Worm (Caenorhabditis elegans) whole organism, L3 larva: ENCODE results near the gene C05G5.1.

Source experiments
- R02D3.7 ChIP-seq: fragments of 150-350 bp; optimal IDR thresholded peaks from 2 replicates; lab custom pipeline; 2014; ENCODE audit warnings: missing biosample characterization, missing genetic modification characterization
- ZK546.5 ChIP-seq: sonication (generic microtip); optimal IDR thresholded peaks from 2 replicates; lab custom pipeline; 2017; ENCODE audit warnings: missing biosample characterization, missing genetic modification characterization
- aly-2 ChIP-seq: fragments of 150-350 bp; optimal IDR thresholded peaks from 2 replicates; lab custom pipeline; 2014; ENCODE audit warnings: missing biosample characterization, missing genetic modification characterization
- ama-1 ChIP-seq: fragments of 150-350 bp; optimal IDR thresholded peaks from 2 replicates; lab custom pipeline; 2018
- ceh-16 ChIP-seq: sonication (generic microtip); optimal IDR thresholded peaks from 2 replicates; lab custom pipeline; 2017; ENCODE audit warnings: missing biosample characterization, missing genetic modification characterization
- ceh-28 ChIP-seq: fragments of 150-350 bp; optimal IDR thresholded peaks from 2 replicates; lab custom pipeline; 2014; ENCODE audit warnings: missing biosample characterization, missing genetic modification reagents, missing genetic modification characterization
- ceh-82 ChIP-seq: fragments of 150-350 bp; optimal IDR thresholded peaks from 2 replicates; lab custom pipeline; 2014; ENCODE audit warnings: missing biosample characterization, missing genetic modification characterization
- ceh-9 ChIP-seq: sonication (generic microtip); optimal IDR thresholded peaks from 2 replicates; lab custom pipeline; 2018; ENCODE audit warnings: missing biosample characterization, missing genetic modification characterization
- daf-12 ChIP-seq: fragments of 150-350 bp; optimal IDR thresholded peaks from 2 replicates; lab custom pipeline; 2014; ENCODE audit warnings: missing biosample characterization, missing genetic modification reagents, missing genetic modification characterization
- egl-27 ChIP-seq: sonication (generic microtip); optimal IDR thresholded peaks from 4 replicates; lab custom pipeline; 2017; ENCODE audit warnings: missing biosample characterization, missing genetic modification reagents, missing genetic modification characterization
- egl-5 ChIP-seq: fragments of 150-350 bp; optimal IDR thresholded peaks from 2 replicates; lab custom pipeline; 2017; ENCODE audit warnings: missing biosample characterization, missing genetic modification reagents, missing genetic modification characterization, inconsistent platforms
- elt-1 ChIP-seq: fragments of 150-350 bp; optimal IDR thresholded peaks from 2 replicates; lab custom pipeline; 2014; ENCODE audit warnings: missing biosample characterization, missing genetic modification characterization
- elt-2 ChIP-seq: sonication (generic microtip); optimal IDR thresholded peaks from 2 replicates; lab custom pipeline; 2016; ENCODE audit warnings: missing genetic modification reagents, mild to moderate bottlenecking, missing genetic modification characterization, missing compliant biosample characterization
- elt-3 ChIP-seq, 3 experiments: fragments of 150-350 bp in 1 of 3; sonication (generic microtip) in 2 of 3; optimal IDR thresholded peaks; 2 replicates in 2 of 3; 4 replicates in 1 of 3; lab custom pipeline; 2014 to 2017; ENCODE audit warnings: missing biosample characterization in 3 of 3, missing genetic modification characterization in 3 of 3
- eor-1 ChIP-seq, 2 experiments: fragments of 150-350 bp; optimal IDR thresholded peaks; 2 replicates each; lab custom pipeline; 2014 to 2018; ENCODE audit warnings: missing biosample characterization in 2 of 2, missing genetic modification characterization in 2 of 2
- fkh-10 ChIP-seq: sonication (generic microtip); optimal IDR thresholded peaks from 2 replicates; lab custom pipeline; 2017; ENCODE audit warnings: missing biosample characterization, missing genetic modification reagents, missing genetic modification characterization
- fkh-2 ChIP-seq: fragments of 150-350 bp; optimal IDR thresholded peaks from 2 replicates; lab custom pipeline; 2014; ENCODE audit warnings: missing biosample characterization, missing genetic modification reagents, missing genetic modification characterization
- fos-1 ChIP-seq: fragments of 150-350 bp; optimal IDR thresholded peaks from 2 replicates; lab custom pipeline; 2014; ENCODE audit warnings: missing biosample characterization, missing genetic modification characterization
- hmg-11 ChIP-seq: sonication (generic microtip); optimal IDR thresholded peaks from 2 replicates; lab custom pipeline; 2016; ENCODE audit warnings: missing genetic modification characterization, missing compliant biosample characterization
- jun-1 ChIP-seq: fragments of 150-350 bp; optimal IDR thresholded peaks from 2 replicates; lab custom pipeline; 2014; ENCODE audit warnings: missing biosample characterization, missing genetic modification reagents, missing genetic modification characterization
- lin-15B ChIP-seq: fragments of 150-350 bp; optimal IDR thresholded peaks from 2 replicates; lab custom pipeline; 2014; ENCODE audit warnings: missing biosample characterization, missing genetic modification characterization
- lin-39 ChIP-seq: fragments of 150-350 bp; optimal IDR thresholded peaks from 2 replicates; lab custom pipeline; 2018; ENCODE audit warnings: missing biosample characterization, missing genetic modification reagents, missing genetic modification characterization
- lsy-12 ChIP-seq: sonication (generic microtip); optimal IDR thresholded peaks from 2 replicates; lab custom pipeline; 2016; ENCODE audit warnings: mild to moderate bottlenecking, missing genetic modification characterization, missing compliant biosample characterization
- mdl-1 ChIP-seq: fragments of 150-350 bp; optimal IDR thresholded peaks from 2 replicates; lab custom pipeline; 2014; ENCODE audit warnings: missing biosample characterization, missing genetic modification characterization
- mml-1 ChIP-seq: fragments of 150-350 bp; sonication (generic microtip); optimal IDR thresholded peaks from 3 replicates; lab custom pipeline; 2014; ENCODE audit warnings: missing biosample characterization, missing genetic modification characterization
- nfya-1 ChIP-seq: sonication (generic microtip); optimal IDR thresholded peaks from 2 replicates; lab custom pipeline; 2017; ENCODE audit warnings: missing genetic modification characterization, mild to moderate bottlenecking, missing compliant biosample characterization, antibody characterized with exemption, moderate library complexity; ENCODE audit not compliant: insufficient read depth
- nhr-11 ChIP-seq: fragments of 150-350 bp; optimal IDR thresholded peaks from 2 replicates; lab custom pipeline; 2014; ENCODE audit warnings: missing biosample characterization, missing genetic modification characterization
- nhr-12 ChIP-seq: fragments of 150-350 bp; optimal IDR thresholded peaks from 2 replicates; lab custom pipeline; 2014; ENCODE audit warnings: missing biosample characterization, missing genetic modification characterization
- nhr-23 ChIP-seq: fragments of 150-350 bp; optimal IDR thresholded peaks from 2 replicates; lab custom pipeline; 2014; ENCODE audit warnings: missing biosample characterization, missing genetic modification reagents, missing genetic modification characterization
- nhr-237 ChIP-seq: fragments of 150-350 bp; optimal IDR thresholded peaks from 2 replicates; lab custom pipeline; 2014; ENCODE audit warnings: missing biosample characterization, missing genetic modification characterization
- nhr-25 ChIP-seq: sonication (generic microtip); optimal IDR thresholded peaks from 2 replicates; lab custom pipeline; 2017; ENCODE audit warnings: missing biosample characterization, missing genetic modification characterization
- nhr-28 ChIP-seq: fragments of 150-350 bp; optimal IDR thresholded peaks from 2 replicates; lab custom pipeline; 2014; ENCODE audit warnings: missing biosample characterization, missing genetic modification characterization
- nhr-43 ChIP-seq: sonication (generic microtip); optimal IDR thresholded peaks from 2 replicates; lab custom pipeline; 2016; ENCODE audit warnings: mild to moderate bottlenecking, missing genetic modification characterization, missing compliant biosample characterization; ENCODE audit not compliant: poor library complexity, severe bottlenecking
- nhr-67 ChIP-seq: fragments of 150-350 bp; optimal IDR thresholded peaks from 2 replicates; lab custom pipeline; 2014; ENCODE audit warnings: missing biosample characterization, missing genetic modification characterization
- nhr-76 ChIP-seq: fragments of 150-350 bp; sonication (generic microtip); optimal IDR thresholded peaks from 5 replicates; lab custom pipeline; 2014; ENCODE audit warnings: missing biosample characterization, missing genetic modification characterization
- nhr-77 ChIP-seq: fragments of 150-350 bp; optimal IDR thresholded peaks from 2 replicates; lab custom pipeline; 2014; ENCODE audit warnings: missing biosample characterization, missing genetic modification characterization
- pha-4 ChIP-seq: fragments of 150-350 bp; optimal IDR thresholded peaks from 2 replicates; lab custom pipeline; 2014; ENCODE audit warnings: missing biosample characterization, missing genetic modification reagents, missing genetic modification characterization
- pqm-1 ChIP-seq: fragments of 150-350 bp; optimal IDR thresholded peaks from 2 replicates; lab custom pipeline; 2017; ENCODE audit warnings: missing biosample characterization, missing genetic modification characterization, inconsistent platforms
- sea-2 ChIP-seq: fragments of 150-350 bp; sonication (generic microtip); optimal IDR thresholded peaks from 4 replicates; lab custom pipeline; 2014; ENCODE audit warnings: missing biosample characterization, missing genetic modification reagents, missing genetic modification characterization
- skn-1 ChIP-seq: fragments of 150-350 bp; optimal IDR thresholded peaks from 2 replicates; lab custom pipeline; 2014; ENCODE audit warnings: missing biosample characterization, missing genetic modification characterization
- snpc-4 ChIP-seq: fragments of 150-350 bp; optimal IDR thresholded peaks from 2 replicates; lab custom pipeline; 2014; ENCODE audit warnings: missing biosample characterization, missing genetic modification characterization
- tbx-2 ChIP-seq: sonication (generic microtip); optimal IDR thresholded peaks from 2 replicates; lab custom pipeline; 2016; ENCODE audit warnings: mild to moderate bottlenecking, missing genetic modification characterization, missing compliant biosample characterization
- unc-39 ChIP-seq: sonication (generic microtip); optimal IDR thresholded peaks from 4 replicates; lab custom pipeline; 2017; ENCODE audit warnings: missing biosample characterization, missing genetic modification characterization
- unc-62 ChIP-seq: fragments of 150-350 bp; sonication (generic microtip); optimal IDR thresholded peaks from 4 replicates; lab custom pipeline; 2014; ENCODE audit warnings: missing biosample characterization, missing genetic modification reagents, missing genetic modification characterization
- zag-1 ChIP-seq: fragments of 150-350 bp; optimal IDR thresholded peaks from 2 replicates; lab custom pipeline; 2014; ENCODE audit warnings: missing biosample characterization, missing genetic modification characterization
- ztf-11 ChIP-seq: fragments of 150-350 bp; optimal IDR thresholded peaks from 2 replicates; lab custom pipeline; 2014; ENCODE audit warnings: missing biosample characterization, missing genetic modification characterization
- ztf-4 ChIP-seq: fragments of 150-350 bp; optimal IDR thresholded peaks from 2 replicates; lab custom pipeline; 2014; ENCODE audit warnings: missing biosample characterization, missing genetic modification characterization

The C05G5.1 gene

DNA sequence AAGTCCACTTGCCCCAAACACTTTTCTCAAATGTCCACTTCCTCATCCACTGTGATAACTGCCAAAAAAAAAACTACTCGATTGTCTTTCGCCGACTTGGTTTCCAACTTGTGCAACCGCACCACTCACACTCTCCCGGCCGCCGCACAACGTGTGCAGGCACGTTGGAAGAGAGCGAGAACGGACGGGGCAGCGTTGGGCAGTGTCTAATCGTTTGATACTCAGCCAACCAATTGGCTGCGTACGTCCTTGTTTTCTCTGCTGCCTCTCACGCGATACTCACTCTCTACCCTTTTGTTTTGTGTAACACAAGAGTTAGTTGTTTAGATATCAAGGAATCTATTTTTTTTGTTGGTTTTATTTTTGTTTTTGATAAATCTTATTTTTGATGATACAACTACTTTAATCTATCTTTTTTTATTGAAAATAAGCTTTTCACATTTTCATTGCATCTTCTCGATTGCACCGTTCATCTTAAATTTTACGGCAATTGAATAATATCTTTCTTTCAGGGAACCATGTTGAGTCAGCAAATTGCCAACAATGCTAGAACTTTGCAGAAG is 13.7 kb upstream of the C05G5.1 start, which contains the start of gene sucl-1 (continued):
- peak; percentile 86 for TF ChIP-seq nhr-25 (tag; lab: Kevin White, UChicago)
- TF ChIP-seq, all 47 proteins: peak for 26

DNA sequence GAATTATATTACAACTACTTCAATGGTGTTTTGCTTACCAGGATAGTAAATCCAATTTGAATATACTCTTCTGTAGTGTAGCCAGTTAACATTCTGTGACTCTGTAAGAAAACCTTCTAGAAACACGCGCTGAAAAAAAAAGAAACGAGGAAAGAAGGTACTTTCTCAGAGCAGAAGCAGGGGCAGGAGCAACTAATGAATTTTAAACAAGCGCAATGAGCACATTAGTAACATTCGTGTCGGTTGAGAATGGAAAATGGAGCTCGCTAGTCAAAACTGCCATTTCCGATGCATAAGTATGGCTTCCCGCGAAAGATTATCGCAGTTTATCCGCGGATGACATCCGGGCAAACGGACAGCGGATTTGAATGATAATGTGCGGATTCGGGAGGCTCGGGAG is 12.0 kb upstream of the C05G5.1 start, which contains the start of gene C05G5.3:
C05G5.3 (minus strand) TSS at position 101 of the 400 bp plus-strand sequence.
- TF ChIP-seq snpc-4 (no peak), unc-62 (no peak), ceh-16 (no peak), ceh-9 (tag; lab: Kevin White, UChicago) (no peak), sea-2 (GFP tag; lab: Kevin White, UChicago) (no peak), nhr-12 (tag; lab: Kevin White, UChicago) (no peak), R02D3.7 (tag; lab: Kevin White, UChicago) (no peak), aly-2 (tag; lab: Kevin White, UChicago) (no peak), jun-1 (no peak), nfya-1 (tag; lab: Kevin White, UChicago) (no peak), lin-39 (tag; lab: Kevin White, UChicago) (no peak)

DNA sequence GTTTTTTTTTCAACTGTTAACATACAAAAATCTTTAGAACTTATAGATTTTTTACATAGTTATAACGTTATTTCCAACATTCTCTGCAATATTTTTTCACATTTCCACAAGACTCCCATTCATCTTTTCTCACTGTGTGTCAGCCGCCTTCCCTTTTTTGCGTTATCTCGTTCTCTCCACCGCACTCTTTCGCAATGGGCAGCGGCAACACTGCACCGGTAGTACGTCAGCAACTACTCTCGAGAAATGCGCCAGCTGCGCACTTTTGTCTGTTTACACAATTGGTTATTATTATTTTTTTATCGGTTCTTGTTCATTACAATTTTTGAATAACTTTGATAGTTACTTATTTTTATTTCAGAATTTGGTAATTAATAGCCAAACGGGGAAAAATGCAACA is 7.0 kb upstream of the C05G5.1 start, which contains the start of gene C05G5.2:
C05G5.2 (plus strand) TSS at position 356 of the 400 bp plus-strand sequence.
- TF ChIP-seq sea-2 (GFP tag; lab: Kevin White, UChicago) (peak; percentile 13), mml-1 (no peak), hmg-11 (tag; lab: Kevin White, UChicago) (peak; percentile 92), ceh-16 (no peak), nhr-28 (no peak), nhr-23 (peak; percentile 92), egl-5 (tag; lab: Kevin White, UChicago) (peak; percentile 84), ztf-11 (tag; lab: Kevin White, UChicago) (no peak), eor-1 (tag; optimal IDR thresholded peaks at IDR 0.05; lab: Kevin White, UChicago) (no peak), nhr-237 (tag; lab: Kevin White, UChicago) (no peak), elt-2 (tag; lab: Kevin White, UChicago) (peak; percentile 89), fos-1 (tag; lab: Kevin White, UChicago) (no peak), ZK546.5 (tag; lab: Kevin White, UChicago) (no peak), ztf-4 (no peak), nhr-67 (tag; lab: Kevin White, UChicago) (no peak), nhr-76 (tag; lab: Kevin White, UChicago) (no peak), fkh-2 (tag; lab: Kevin White, UChicago) (no peak), pqm-1 (tag; lab: Kevin White, UChicago) (peak; percentile 79), pha-4 (tag; lab: Kevin White, UChicago) (peak; percentile 99), nfya-1 (tag; lab: Kevin White, UChicago) (peak; percentile 94), fkh-10 (GFP tag; lab: Kevin White, UChicago) (peak; percentile 73), unc-62 (no peak), nhr-43 (tag; lab: Kevin White, UChicago) (peak; percentile 63), skn-1 (tag; lab: Kevin White, UChicago) (peak; percentile 77), elt-1 (peak; percentile 14), lin-15B (peak; percentile 74), zag-1 (tag; lab: Kevin White, UChicago) (peak; percentile 39), ceh-9 (tag; lab: Kevin White, UChicago) (no peak), nhr-25 (tag; lab: Kevin White, UChicago) (peak; percentile 85), nhr-12 (tag; lab: Kevin White, UChicago) (no peak), egl-27 (tag; lab: Kevin White, UChicago) (no peak), snpc-4 (peak; percentile 94), ceh-82 (tag; lab: Kevin White, UChicago) (peak; percentile 60), tbx-2 (tag; lab: Kevin White, UChicago) (peak; percentile 80), mdl-1 (tag; lab: Kevin White, UChicago) (peak; percentile 10), R02D3.7 (tag; lab: Kevin White, UChicago) (peak; percentile 36), nhr-77 (tag; lab: Kevin White, UChicago) (no peak), aly-2 (tag; lab: Kevin White, UChicago) (no peak), unc-39 (tag; lab: Kevin White, UChicago) (no peak), daf-12 (tag; lab: Kevin White, UChicago) (no peak), ceh-28 (tag; lab: Kevin White, UChicago) (peak; percentile 62), lsy-12 (tag; lab: Kevin White, UChicago) (peak; percentile 56), lin-39 (tag; lab: Kevin White, UChicago) (peak; percentile 96), nhr-11 (tag; lab: Kevin White, UChicago) (no peak), jun-1 (peak; percentile 82), ama-1 (peak; percentile 33), elt-3 (tag; optimal IDR thresholded peaks at IDR 0.05; lab: Kevin White, UChicago) (peak in 1 of 3 experiments; percentile 31)
